Worm (Caenorhabditis elegans) whole organism, L4 larva: ENCODE measurements around the gene B0495.7.
A peak's percentile ranks its signal among the peaks of the same experiment; 100 is the strongest.

Experiments used
- aha-1 ChIP-seq: fragments of 150-350 bp; peaks from one replicate; lab custom pipeline; 2014; ENCODE audit warnings: missing biosample characterization, missing genetic modification characterization
- arid-1 ChIP-seq: fragments of 200-800 bp; sonication (Bioruptor generic); conservative IDR thresholded peaks from 2 replicates; pipeline ENCODE4 v1.3.6; 2022; ENCODE audit warnings: missing genetic modification reagents, missing genetic modification characterization, missing compliant biosample characterization
- attf-4 ChIP-seq: sonication (generic microtip); optimal IDR thresholded peaks from 3 replicates; lab custom pipeline; 2017; ENCODE audit warnings: missing biosample characterization, missing genetic modification characterization
- ceh-28 ChIP-seq: fragments of 150-350 bp; optimal IDR thresholded peaks from 2 replicates; lab custom pipeline; 2014; ENCODE audit warnings: missing biosample characterization, missing genetic modification reagents, missing genetic modification characterization
- ceh-32 ChIP-seq: sonication (generic microtip); optimal IDR thresholded peaks from 2 replicates; lab custom pipeline; 2016; ENCODE audit warnings: mild to moderate bottlenecking, missing genetic modification characterization, missing compliant biosample characterization; ENCODE audit not compliant: poor library complexity
- ceh-44 ChIP-seq: fragments of 200-800 bp; sonication (Bioruptor generic); IDR thresholded peaks from 2 replicates; pipeline ENCODE4 v1.3.6; 2022; ENCODE audit warnings: missing genetic modification reagents, missing genetic modification characterization, missing compliant biosample characterization
- daf-16 ChIP-seq, 3 experiments: sonication (generic microtip); optimal IDR thresholded peaks; 2 replicates each; lab custom pipeline; 2016 to 2017; ENCODE audit warnings: missing genetic modification characterization in 3 of 3, missing genetic modification reagents in 3 of 3, mild to moderate bottlenecking in 2 of 3, missing compliant biosample characterization in 2 of 3, missing biosample characterization in 1 of 3, moderate library complexity in 1 of 3
- dmd-6 ChIP-seq: fragments of 200-800 bp; sonication (Bioruptor generic); IDR thresholded peaks from 2 replicates; pipeline ENCODE4 v1.3.6; 2022; ENCODE audit warnings: missing genetic modification reagents, missing genetic modification characterization, missing compliant biosample characterization
- dpl-1 ChIP-seq: fragments of 150-350 bp; optimal IDR thresholded peaks from 2 replicates; lab custom pipeline; 2014; ENCODE audit warnings: missing biosample characterization, missing genetic modification reagents, missing genetic modification characterization
- dve-1 ChIP-seq: sonication (generic microtip); optimal IDR thresholded peaks from 2 replicates; lab custom pipeline; 2017; ENCODE audit warnings: antibody characterized with exemption, mild to moderate bottlenecking, missing genetic modification characterization, missing compliant biosample characterization; ENCODE audit not compliant: insufficient read depth
- egl-27 ChIP-seq: sonication (generic microtip); optimal IDR thresholded peaks from 3 replicates; lab custom pipeline; 2017; ENCODE audit warnings: missing biosample characterization, missing genetic modification reagents, missing genetic modification characterization
- egl-43 ChIP-seq: fragments of 200-800 bp; sonication (Bioruptor generic); IDR thresholded peaks from 2 replicates; pipeline ENCODE4 v1.3.6; 2022; ENCODE audit warnings: missing genetic modification reagents, missing genetic modification characterization, missing compliant biosample characterization
- fkh-10 ChIP-seq: fragments of 150-350 bp; optimal IDR thresholded peaks from 2 replicates; lab custom pipeline; 2014; ENCODE audit warnings: missing biosample characterization, missing genetic modification reagents, missing genetic modification characterization
- hif-1 ChIP-seq, 2 experiments: sonication (generic microtip); optimal IDR thresholded peaks; 2 replicates each; lab custom pipeline; 2016 to 2017; ENCODE audit warnings: missing compliant biosample characterization in 2 of 2, missing genetic modification characterization in 2 of 2, missing genetic modification reagents in 2 of 2, missing genotype in 2 of 2, mild to moderate bottlenecking in 1 of 2
- hlh-11 ChIP-seq: fragments of 200-800 bp; sonication (Bioruptor generic); optimal IDR thresholded peaks from 2 replicates; lab custom pipeline; 2018; ENCODE audit warnings: mild to moderate bottlenecking, missing genetic modification characterization, missing compliant biosample characterization
- hlh-30 ChIP-seq: sonication (generic microtip); optimal IDR thresholded peaks from 2 replicates; lab custom pipeline; 2017; ENCODE audit warnings: antibody characterized with exemption, mild to moderate bottlenecking, missing genetic modification characterization, missing compliant biosample characterization; ENCODE audit not compliant: insufficient read depth
- hmg-1.1 ChIP-seq: fragments of 200-800 bp; sonication (Bioruptor generic); IDR thresholded peaks from 2 replicates; pipeline ENCODE4 v1.3.6; 2022; ENCODE audit warnings: missing genetic modification reagents, missing genetic modification characterization, missing compliant biosample characterization
- lin-1 ChIP-seq: fragments of 200-800 bp; sonication (Bioruptor generic); IDR thresholded peaks from 2 replicates; pipeline ENCODE4 v1.3.6; 2022; ENCODE audit warnings: missing genetic modification reagents, missing genetic modification characterization, missing compliant biosample characterization
- lin-13 ChIP-seq: fragments of 150-350 bp; optimal IDR thresholded peaks from 2 replicates; lab custom pipeline; 2014; ENCODE audit warnings: missing biosample characterization, missing genetic modification reagents, missing genetic modification characterization
- lin-38 ChIP-seq: fragments of 200-800 bp; sonication (Bioruptor generic); IDR thresholded peaks from 2 replicates; pipeline ENCODE4 v1.3.6; 2022; ENCODE audit warnings: missing genetic modification reagents, missing genetic modification characterization, missing compliant biosample characterization
- lsy-2 ChIP-seq, 2 experiments: fragments of 150-350 bp in 1 of 2; sonication (generic microtip) in 1 of 2; optimal IDR thresholded peaks; 2 replicates each; lab custom pipeline; 2014 to 2017; ENCODE audit warnings: missing biosample characterization in 2 of 2, missing genetic modification characterization in 2 of 2
- mdl-1 ChIP-seq, 2 experiments: fragments of 150-350 bp in 1 of 2; sonication (generic microtip) in 1 of 2; optimal IDR thresholded peaks; 2 replicates each; lab custom pipeline; 2014 to 2017; ENCODE audit warnings: missing biosample characterization in 2 of 2, missing genetic modification characterization in 2 of 2
- mep-1 ChIP-seq: fragments of 150-350 bp; sonication (generic microtip); optimal IDR thresholded peaks from 3 replicates; lab custom pipeline; 2014; ENCODE audit warnings: missing biosample characterization, missing genetic modification characterization
- mes-2 ChIP-seq: sonication (generic microtip); optimal IDR thresholded peaks from 2 replicates; lab custom pipeline; 2016; ENCODE audit warnings: missing genotype, mild to moderate bottlenecking, missing genetic modification characterization, missing compliant biosample characterization; ENCODE audit not compliant: poor library complexity, severe bottlenecking
- mxl-2 ChIP-seq: fragments of 200-800 bp; sonication (Bioruptor generic); conservative IDR thresholded peaks from 2 replicates; pipeline ENCODE4 v1.3.6; 2022; ENCODE audit warnings: missing genetic modification reagents, missing genetic modification characterization, missing compliant biosample characterization
- mxl-3 ChIP-seq: fragments of 200-800 bp; sonication (Bioruptor generic); optimal IDR thresholded peaks from 2 replicates; lab custom pipeline; 2018; ENCODE audit warnings: mild to moderate bottlenecking, missing genetic modification characterization, missing compliant biosample characterization
- nhr-237 ChIP-seq: sonication (generic microtip); optimal IDR thresholded peaks from 2 replicates; lab custom pipeline; 2017; ENCODE audit warnings: missing biosample characterization, missing genetic modification characterization
- nhr-25 ChIP-seq: sonication (generic microtip); optimal IDR thresholded peaks from 2 replicates; lab custom pipeline; 2017; ENCODE audit warnings: missing genetic modification characterization, mild to moderate bottlenecking, missing compliant biosample characterization, antibody characterized with exemption, moderate library complexity, borderline replicate concordance; ENCODE audit not compliant: insufficient read depth
- nhr-28 ChIP-seq: fragments of 150-350 bp; optimal IDR thresholded peaks from 2 replicates; lab custom pipeline; 2014; ENCODE audit warnings: missing biosample characterization, missing genetic modification characterization
- nhr-41 ChIP-seq: fragments of 200-800 bp; sonication (Bioruptor generic); IDR thresholded peaks from 2 replicates; pipeline ENCODE4 v1.3.6; 2022; ENCODE audit warnings: missing genetic modification reagents, missing genetic modification characterization, missing compliant biosample characterization
- nhr-48 ChIP-seq: sonication (generic microtip); optimal IDR thresholded peaks from 2 replicates; lab custom pipeline; 2016; ENCODE audit warnings: mild to moderate bottlenecking, missing genetic modification characterization, missing compliant biosample characterization
- nhr-6 ChIP-seq: fragments of 150-350 bp; optimal IDR thresholded peaks from 2 replicates; lab custom pipeline; 2014; ENCODE audit warnings: missing biosample characterization, missing genetic modification characterization
- nhr-77 ChIP-seq: fragments of 150-350 bp; optimal IDR thresholded peaks from 2 replicates; lab custom pipeline; 2014; ENCODE audit warnings: missing biosample characterization, missing genetic modification characterization
- pqm-1 ChIP-seq: sonication (generic microtip); optimal IDR thresholded peaks from 2 replicates; lab custom pipeline; 2017; ENCODE audit warnings: missing biosample characterization, missing genetic modification characterization
- rbr-2 ChIP-seq: sonication (generic microtip); optimal IDR thresholded peaks from 2 replicates; lab custom pipeline; 2016; ENCODE audit warnings: missing genotype, missing genetic modification characterization, missing compliant biosample characterization
- set-16 ChIP-seq: fragments of 200-800 bp; sonication (Bioruptor generic); IDR thresholded peaks from 2 replicates; pipeline ENCODE4 v1.3.6; 2022; ENCODE audit warnings: missing genetic modification reagents, missing genetic modification characterization, missing compliant biosample characterization
- tra-1 ChIP-seq: fragments of 200-800 bp; sonication (Bioruptor generic); IDR thresholded peaks from 2 replicates; pipeline ENCODE4 v1.3.6; 2022; ENCODE audit warnings: missing genetic modification reagents, missing genetic modification characterization, missing compliant biosample characterization
- unc-62 ChIP-seq, 3 experiments: fragments of 150-350 bp in 1 of 3; sonication (generic microtip); optimal IDR thresholded peaks in 2 of 3; peaks in 1 of 3; 1 replicate in 1 of 3; 2 replicates in 2 of 3; lab custom pipeline; 2014 to 2017; ENCODE audit warnings: missing biosample characterization in 3 of 3, missing genetic modification characterization in 3 of 3, missing genetic modification reagents in 3 of 3, missing genotype in 1 of 3
- zag-1 ChIP-seq: fragments of 150-350 bp; optimal IDR thresholded peaks from 2 replicates; lab custom pipeline; 2014; ENCODE audit warnings: missing biosample characterization, missing genetic modification characterization
- zip-2 ChIP-seq: fragments of 150-350 bp; optimal IDR thresholded peaks from 2 replicates; lab custom pipeline; 2014; ENCODE audit warnings: missing biosample characterization, missing genetic modification characterization

B0495.7 gene

ce11 chrII:7675752-7676151 lies 29.3 kb downstream of the B0495.7 start:
- no peak for TF ChIP-seq arid-1 (GFP tag; lab: Robert Waterston, UW)
- peak in 1 of 2 experiments; percentile 92 for TF ChIP-seq unc-62 (GFP tag; optimal IDR thresholded peaks at IDR 0.05 in 1 of 2; lab: Kevin White, UChicago)
- TF ChIP-seq unc-62 (tag; optimal IDR thresholded peaks at IDR 0.05; lab: Kevin White, UChicago): no peak
- TF ChIP-seq, all 104 proteins: peak for 1

- TF ChIP-seq lin-1 (GFP tag; lab: Robert Waterston, UW): no peak
- TF ChIP-seq egl-27 (tag; lab: Kevin White, UChicago): no peak
- no peak for TF ChIP-seq daf-16 (GFP tag; optimal IDR thresholded peaks at IDR 0.05; lab: Kevin White, UChicago)
- no peak for TF ChIP-seq daf-16 (tag; optimal IDR thresholded peaks at IDR 0.05; lab: Kevin White, UChicago)
- TF ChIP-seq nhr-41 (GFP tag; lab: Robert Waterston, UW): no peak
- no peak for TF ChIP-seq fkh-10 (GFP tag; lab: Kevin White, UChicago)
- TF ChIP-seq, all 104 proteins: peak for 0
These were observed 33.3 kb downstream of the B0495.7 start, which contains the start of gene lir-1 for ce11 chrII:7671705-7672104. Gene lir-1, plus strand, starts transcription at chrII:7672005.

ce11 chrII:7670039-7670438 lies 35.0 kb downstream of the B0495.7 start:
- no peak for TF ChIP-seq nhr-237
- TF ChIP-seq ceh-28 (tag; lab: Kevin White, UChicago): peak; percentile 80
- no peak for TF ChIP-seq ceh-44

ce11 chrII:7669409-7669808 lies 35.6 kb downstream of the B0495.7 start:
- peak; percentile 18 for TF ChIP-seq dpl-1 (GFP tag; lab: Kevin White, UChicago)
- TF ChIP-seq mxl-2 (GFP tag; lab: Robert Waterston, UW): no peak
- TF ChIP-seq daf-16 (GFP tag; optimal IDR thresholded peaks at IDR 0.05; lab: Kevin White, UChicago): no peak
- TF ChIP-seq daf-16 (tag; optimal IDR thresholded peaks at IDR 0.05; lab: Kevin White, UChicago): peak; percentile 23
- peak; percentile 52 for TF ChIP-seq hmg-1.1 (GFP tag; lab: Robert Waterston, UW)
- TF ChIP-seq nhr-25: peak; percentile 40
- TF ChIP-seq rbr-2 (tag; lab: Kevin White, UChicago): peak; percentile 48
- TF ChIP-seq lin-13 (GFP tag; lab: Kevin White, UChicago): peak; percentile 53
- peak; percentile 50 for TF ChIP-seq hlh-11 (tag; lab: Kevin White, UChicago)
- TF ChIP-seq mep-1: peak; percentile 68
- TF ChIP-seq zip-2 (tag; lab: Kevin White, UChicago): no peak
- no peak for TF ChIP-seq zag-1 (tag; lab: Kevin White, UChicago)
- TF ChIP-seq mxl-3 (GFP tag; lab: Kevin White, UChicago): peak; percentile 0
- TF ChIP-seq nhr-6 (tag; lab: Kevin White, UChicago): peak; percentile 31
- TF ChIP-seq ceh-32: no peak
- no peak for TF ChIP-seq fkh-10 (GFP tag; lab: Kevin White, UChicago)
- no peak for TF ChIP-seq pqm-1 (tag; lab: Kevin White, UChicago)
- peak in 1 of 2 experiments; percentile 28 for TF ChIP-seq unc-62 (GFP tag; optimal IDR thresholded peaks at IDR 0.05 in 1 of 2; lab: Kevin White, UChicago)
- no peak for TF ChIP-seq unc-62 (tag; optimal IDR thresholded peaks at IDR 0.05; lab: Kevin White, UChicago)
- peak; percentile 57 for TF ChIP-seq nhr-28 (tag; lab: Kevin White, UChicago)
- TF ChIP-seq nhr-77 (tag; lab: Kevin White, UChicago): peak; percentile 63
- TF ChIP-seq hlh-30 (tag; lab: Kevin White, UChicago): peak; percentile 38
- TF ChIP-seq hif-1 (tag; optimal IDR thresholded peaks at IDR 0.05; lab: Kevin White, UChicago): peak in 1 of 2 experiments; percentile 11
- TF ChIP-seq dve-1 (tag; lab: Kevin White, UChicago): peak; percentile 50
- no peak for TF ChIP-seq egl-43
- peak in 1 of 2 experiments; percentile 34 for TF ChIP-seq mdl-1 (tag; optimal IDR thresholded peaks at IDR 0.05; lab: Kevin White, UChicago)
- TF ChIP-seq aha-1: peak; percentile 57
- peak in 1 of 2 experiments; percentile 58 for TF ChIP-seq lsy-2 (tag; optimal IDR thresholded peaks at IDR 0.05; lab: Kevin White, UChicago)
- TF ChIP-seq set-16: no peak
- TF ChIP-seq attf-4: no peak
- TF ChIP-seq nhr-48 (tag; lab: Kevin White, UChicago): no peak
- TF ChIP-seq tra-1 (GFP tag; lab: Robert Waterston, UW): no peak
- no peak; the same call in 1 of the 2 replicates for TF ChIP-seq dmd-6 (GFP tag; lab: Robert Waterston, UW)
- no peak for TF ChIP-seq lin-38 (GFP tag; lab: Robert Waterston, UW)
- peak; percentile 63 for TF ChIP-seq mes-2
